Fruit fly (Drosophila melanogaster) S2 (cell line): Measurements from ENCODE around the gene ppan.

Experiments
- CG8478 ChIP-seq: fragments of >200 bp; optimal IDR thresholded peaks from 2 replicates; lab custom pipeline; 2018
- CTCF ChIP-seq, 2 experiments: fragments of >200 bp; optimal IDR thresholded peaks; 2 replicates each; lab custom pipeline; 2018

- TF ChIP-seq CTCF (optimal IDR thresholded peaks at IDR 0.05; lab: Kevin White, UChicago) (no peak), CG8478 (lab: Kevin White, UChicago) (no peak)
These were observed 6.3 kb upstream of the ppan start for dm6 chr3R:21109712-21110111.
